Worm (Caenorhabditis elegans) whole organism, L4 larva: Measurements from ENCODE around the gene R07E3.6.

Experiments
- ama-1 ChIP-seq: fragments of 150-350 bp; optimal IDR thresholded peaks from 2 replicates; lab custom pipeline; 2014; ENCODE audit warnings: inconsistent platforms, mixed read lengths
- dmd-6 ChIP-seq: fragments of 200-800 bp; sonication (Bioruptor generic); IDR thresholded peaks from 2 replicates; pipeline ENCODE4 v1.3.6; 2022; ENCODE audit warnings: missing genetic modification reagents, missing genetic modification characterization, missing compliant biosample characterization
- dve-1 ChIP-seq: sonication (generic microtip); optimal IDR thresholded peaks from 2 replicates; lab custom pipeline; 2017; ENCODE audit warnings: antibody characterized with exemption, mild to moderate bottlenecking, missing genetic modification characterization, missing compliant biosample characterization; ENCODE audit not compliant: insufficient read depth
- hlh-30 ChIP-seq: sonication (generic microtip); optimal IDR thresholded peaks from 2 replicates; lab custom pipeline; 2017; ENCODE audit warnings: antibody characterized with exemption, mild to moderate bottlenecking, missing genetic modification characterization, missing compliant biosample characterization; ENCODE audit not compliant: insufficient read depth
- lin-13 ChIP-seq: fragments of 150-350 bp; optimal IDR thresholded peaks from 2 replicates; lab custom pipeline; 2014; ENCODE audit warnings: missing biosample characterization, missing genetic modification reagents, missing genetic modification characterization
- mdl-1 ChIP-seq, 2 experiments: fragments of 150-350 bp in 1 of 2; sonication (generic microtip) in 1 of 2; optimal IDR thresholded peaks; 2 replicates each; lab custom pipeline; 2014 to 2017; ENCODE audit warnings: missing biosample characterization in 2 of 2, missing genetic modification characterization in 2 of 2
- nhr-11 ChIP-seq: fragments of 150-350 bp; optimal IDR thresholded peaks from 2 replicates; lab custom pipeline; 2014; ENCODE audit warnings: missing biosample characterization, missing genetic modification characterization
- nhr-48 ChIP-seq: sonication (generic microtip); optimal IDR thresholded peaks from 2 replicates; lab custom pipeline; 2016; ENCODE audit warnings: mild to moderate bottlenecking, missing genetic modification characterization, missing compliant biosample characterization
- pha-4 ChIP-seq, 2 experiments: fragments of 150-350 bp in 1 of 2; fragments of 200-800 bp in 1 of 2; sonication (Bioruptor generic) in 1 of 2; IDR thresholded peaks in 1 of 2; optimal IDR thresholded peaks in 1 of 2; 2 replicates each; pipeline versions ENCODE4 v1.3.6 to Lab custom; 2014 to 2022; ENCODE audit warnings: missing genetic modification characterization in 2 of 2, missing genetic modification reagents in 2 of 2, missing biosample characterization in 1 of 2, missing compliant biosample characterization in 1 of 2
- skn-1 ChIP-seq: fragments of 150-350 bp; optimal IDR thresholded peaks from 2 replicates; lab custom pipeline; 2014; ENCODE audit warnings: missing biosample characterization, missing genetic modification characterization
- spr-3 ChIP-seq: fragments of 200-800 bp; sonication (Bioruptor generic); optimal IDR thresholded peaks from 2 replicates; lab custom pipeline; 2018; ENCODE audit warnings: mild to moderate bottlenecking, missing genetic modification characterization, missing compliant biosample characterization
- unc-62 ChIP-seq, 3 experiments: fragments of 150-350 bp in 1 of 3; sonication (generic microtip); optimal IDR thresholded peaks in 2 of 3; peaks in 1 of 3; 1 replicate in 1 of 3; 2 replicates in 2 of 3; lab custom pipeline; 2014 to 2017; ENCODE audit warnings: missing biosample characterization in 3 of 3, missing genetic modification characterization in 3 of 3, missing genetic modification reagents in 3 of 3, missing genotype in 1 of 3
- zip-2 ChIP-seq: fragments of 150-350 bp; optimal IDR thresholded peaks from 2 replicates; lab custom pipeline; 2014; ENCODE audit warnings: missing biosample characterization, missing genetic modification characterization
- ztf-11 ChIP-seq: fragments of 150-350 bp; optimal IDR thresholded peaks from 2 replicates; lab custom pipeline; 2014; ENCODE audit warnings: missing biosample characterization, missing genetic modification characterization

ce11 chrX:10310366-10310765, 7.2 kb upstream of the R07E3.6 start, which contains the start of gene F41E7.6:
- no peak for TF ChIP-seq zip-2
- TF ChIP-seq skn-1 (tag; lab: Kevin White, UChicago), result no peak
- no peak for TF ChIP-seq nhr-11
- TF ChIP-seq dve-1 (tag; lab: Kevin White, UChicago), result no peak
- TF ChIP-seq mdl-1 (tag; optimal IDR thresholded peaks at IDR 0.05; lab: Kevin White, UChicago), result no peak
- no peak for TF ChIP-seq unc-62 (GFP tag; optimal IDR thresholded peaks at IDR 0.05 in 1 of 2; lab: Kevin White, UChicago)
- no peak for TF ChIP-seq unc-62 (tag; optimal IDR thresholded peaks at IDR 0.05; lab: Kevin White, UChicago)
- no peak for TF ChIP-seq lin-13 (GFP tag; lab: Kevin White, UChicago)
- TF ChIP-seq nhr-48 (tag; lab: Kevin White, UChicago), result no peak
- TF ChIP-seq ztf-11 (tag; lab: Kevin White, UChicago), result no peak
- TF ChIP-seq hlh-30, result no peak
- TF ChIP-seq spr-3 (GFP tag; lab: Kevin White, UChicago), result no peak
- TF ChIP-seq pha-4 (GFP tag; IDR thresholded peaks at IDR 0.05; lab: Robert Waterston, UW), result no peak
- no peak for TF ChIP-seq pha-4 (tag; optimal IDR thresholded peaks at IDR 0.05; lab: Kevin White, UChicago)
- no peak for TF ChIP-seq ama-1 (lab: Kevin White, UChicago)
- no peak for TF ChIP-seq dmd-6 (GFP tag; lab: Robert Waterston, UW)
